Worm (Caenorhabditis elegans) whole organism, late embryonic: ENCODE results near the gene C27H5.2.

Source experiments
- C08G9.2 ChIP-seq: sonication (generic microtip); optimal IDR thresholded peaks from 2 replicates; lab custom pipeline; 2016; ENCODE audit warnings: mild to moderate bottlenecking, missing genetic modification characterization, moderate library complexity, missing compliant biosample characterization
- C38D4.7 ChIP-seq: fragments of 200-800 bp; sonication (Bioruptor generic); optimal IDR thresholded peaks from 2 replicates; lab custom pipeline; 2018; ENCODE audit warnings: mild to moderate bottlenecking, missing genetic modification characterization, moderate library complexity, missing compliant biosample characterization
- K02D7.2 ChIP-seq: sonication (generic microtip); optimal IDR thresholded peaks from 2 replicates; lab custom pipeline; 2017; ENCODE audit warnings: mild to moderate bottlenecking, missing genetic modification characterization, missing compliant biosample characterization
- ceh-22 ChIP-seq: sonication (generic microtip); optimal IDR thresholded peaks from 2 replicates; lab custom pipeline; 2017; ENCODE audit warnings: missing biosample characterization, missing genetic modification characterization
- ceh-24 ChIP-seq: sonication (generic microtip); optimal IDR thresholded peaks from 2 replicates; lab custom pipeline; 2016; ENCODE audit warnings: mild to moderate bottlenecking, missing genetic modification characterization, missing compliant biosample characterization
- ceh-30 ChIP-seq: fragments of 150-350 bp; optimal IDR thresholded peaks from 2 replicates; lab custom pipeline; 2014; ENCODE audit warnings: missing biosample characterization, missing genetic modification characterization
- ceh-31 ChIP-seq: sonication (generic microtip); optimal IDR thresholded peaks from 2 replicates; lab custom pipeline; 2016; ENCODE audit warnings: missing genetic modification characterization, missing compliant biosample characterization
- ceh-34 ChIP-seq: sonication (generic microtip); optimal IDR thresholded peaks from 2 replicates; lab custom pipeline; 2016; ENCODE audit warnings: mild to moderate bottlenecking, missing genetic modification characterization, missing compliant biosample characterization
- ceh-48 ChIP-seq: sonication (generic microtip); optimal IDR thresholded peaks from 2 replicates; lab custom pipeline; 2016; ENCODE audit warnings: missing genetic modification characterization, inconsistent platforms, missing compliant biosample characterization
- che-1 ChIP-seq: sonication (generic microtip); optimal IDR thresholded peaks from 2 replicates; lab custom pipeline; 2016; ENCODE audit warnings: mild to moderate bottlenecking, missing genetic modification characterization, missing compliant biosample characterization
- elt-2 ChIP-seq: sonication (generic microtip); optimal IDR thresholded peaks from 2 replicates; lab custom pipeline; 2016; ENCODE audit warnings: missing genetic modification reagents, missing genetic modification characterization, missing compliant biosample characterization
- ets-4 ChIP-seq: sonication (generic microtip); optimal IDR thresholded peaks from 2 replicates; lab custom pipeline; 2016; ENCODE audit warnings: missing genetic modification characterization, missing compliant biosample characterization
- eyg-1 ChIP-seq: sonication (generic microtip); optimal IDR thresholded peaks from 2 replicates; lab custom pipeline; 2016; ENCODE audit warnings: missing genotype, missing genetic modification characterization, missing compliant biosample characterization
- fkh-6 ChIP-seq: sonication (generic microtip); optimal IDR thresholded peaks from 2 replicates; lab custom pipeline; 2016; ENCODE audit warnings: missing genetic modification characterization, missing compliant biosample characterization
- gmeb-2 ChIP-seq: sonication (generic microtip); optimal IDR thresholded peaks from 2 replicates; lab custom pipeline; 2016; ENCODE audit warnings: missing genetic modification characterization, inconsistent platforms, missing compliant biosample characterization
- hlh-13 ChIP-seq: fragments of 200-800 bp; sonication (Bioruptor generic); optimal IDR thresholded peaks from 2 replicates; lab custom pipeline; 2018; ENCODE audit warnings: mild to moderate bottlenecking, missing genetic modification characterization, missing compliant biosample characterization
- hlh-30 ChIP-seq: sonication (generic microtip); optimal IDR thresholded peaks from 2 replicates; lab custom pipeline; 2017; ENCODE audit warnings: antibody characterized with exemption, missing genetic modification characterization, missing compliant biosample characterization; ENCODE audit not compliant: insufficient read depth
- hlh-6 ChIP-seq: sonication (generic microtip); optimal IDR thresholded peaks from 2 replicates; lab custom pipeline; 2016; ENCODE audit warnings: missing genotype, missing genetic modification characterization, missing compliant biosample characterization
- hlh-8 ChIP-seq: sonication (generic microtip); optimal IDR thresholded peaks from 2 replicates; lab custom pipeline; 2016; ENCODE audit warnings: missing genotype, missing genetic modification characterization, missing compliant biosample characterization
- lim-6 ChIP-seq: sonication (generic microtip); optimal IDR thresholded peaks from 2 replicates; lab custom pipeline; 2016; ENCODE audit warnings: missing genetic modification characterization, missing compliant biosample characterization
- madf-2 ChIP-seq: sonication (generic microtip); optimal IDR thresholded peaks from 2 replicates; lab custom pipeline; 2017; ENCODE audit warnings: missing genetic modification characterization, missing compliant biosample characterization
- mec-3 ChIP-seq: sonication (generic microtip); optimal IDR thresholded peaks from 2 replicates; lab custom pipeline; 2016; ENCODE audit warnings: borderline replicate concordance, missing genetic modification characterization, missing compliant biosample characterization
- nfya-1 ChIP-seq: sonication (generic microtip); optimal IDR thresholded peaks from 2 replicates; lab custom pipeline; 2017; ENCODE audit warnings: missing genetic modification characterization, mild to moderate bottlenecking, missing compliant biosample characterization, antibody characterized with exemption, moderate library complexity
- pat-9 ChIP-seq: fragments of 200-800 bp; sonication (Bioruptor generic); optimal IDR thresholded peaks from 2 replicates; lab custom pipeline; 2018; ENCODE audit warnings: mild to moderate bottlenecking, missing genetic modification characterization, moderate library complexity, missing compliant biosample characterization
- pqm-1 ChIP-seq: sonication (generic microtip); optimal IDR thresholded peaks from 2 replicates; lab custom pipeline; 2016; ENCODE audit warnings: missing genetic modification characterization, missing compliant biosample characterization
- pros-1 ChIP-seq: fragments of 150-350 bp; optimal IDR thresholded peaks from 2 replicates; lab custom pipeline; 2014; ENCODE audit warnings: missing biosample characterization, missing genetic modification reagents, missing genetic modification characterization
- ref-2 ChIP-seq: sonication (generic microtip); optimal IDR thresholded peaks from 2 replicates; lab custom pipeline; 2016; ENCODE audit warnings: missing genetic modification characterization, missing compliant biosample characterization
- rnt-1 ChIP-seq: sonication (generic microtip); optimal IDR thresholded peaks from 2 replicates; lab custom pipeline; 2016; ENCODE audit warnings: missing genetic modification characterization, missing compliant biosample characterization
- sox-2 ChIP-seq: fragments of 200-800 bp; sonication (Bioruptor generic); IDR thresholded peaks from 2 replicates; pipeline ENCODE4 v1.3.6; 2022; ENCODE audit warnings: missing genetic modification reagents, missing genetic modification characterization, missing compliant biosample characterization
- tbx-2 ChIP-seq: sonication (generic microtip); optimal IDR thresholded peaks from 2 replicates; lab custom pipeline; 2016; ENCODE audit warnings: missing genetic modification characterization, missing compliant biosample characterization
- tbx-7 ChIP-seq: sonication (generic microtip); optimal IDR thresholded peaks from 2 replicates; lab custom pipeline; 2016; ENCODE audit warnings: missing genotype, missing genetic modification characterization, missing compliant biosample characterization
- unc-3 ChIP-seq, 2 experiments: fragments of 200-800 bp in 1 of 2; sonication (Bioruptor generic) in 1 of 2; sonication (generic microtip) in 1 of 2; conservative IDR thresholded peaks in 1 of 2; optimal IDR thresholded peaks in 1 of 2; 2 replicates each; pipeline versions ENCODE4 v1.3.6 to Lab custom; 2016 to 2022; ENCODE audit warnings: missing compliant biosample characterization in 2 of 2, missing genetic modification characterization in 2 of 2, missing genetic modification reagents in 1 of 2
- unc-42 ChIP-seq: sonication (generic microtip); optimal IDR thresholded peaks from 2 replicates; lab custom pipeline; 2016; ENCODE audit warnings: missing genotype, missing genetic modification characterization, missing compliant biosample characterization
- unc-55 ChIP-seq: sonication (generic microtip); optimal IDR thresholded peaks from 2 replicates; lab custom pipeline; 2017; ENCODE audit warnings: missing biosample characterization, missing genetic modification reagents, missing genetic modification characterization
- zip-5 ChIP-seq: sonication (generic microtip); optimal IDR thresholded peaks from 2 replicates; lab custom pipeline; 2016; ENCODE audit warnings: missing genetic modification characterization, missing compliant biosample characterization
- ztf-16 ChIP-seq: sonication (generic microtip); optimal IDR thresholded peaks from 2 replicates; lab custom pipeline; 2017; ENCODE audit warnings: missing genetic modification characterization, missing compliant biosample characterization

The C27H5.2 gene

DNA sequence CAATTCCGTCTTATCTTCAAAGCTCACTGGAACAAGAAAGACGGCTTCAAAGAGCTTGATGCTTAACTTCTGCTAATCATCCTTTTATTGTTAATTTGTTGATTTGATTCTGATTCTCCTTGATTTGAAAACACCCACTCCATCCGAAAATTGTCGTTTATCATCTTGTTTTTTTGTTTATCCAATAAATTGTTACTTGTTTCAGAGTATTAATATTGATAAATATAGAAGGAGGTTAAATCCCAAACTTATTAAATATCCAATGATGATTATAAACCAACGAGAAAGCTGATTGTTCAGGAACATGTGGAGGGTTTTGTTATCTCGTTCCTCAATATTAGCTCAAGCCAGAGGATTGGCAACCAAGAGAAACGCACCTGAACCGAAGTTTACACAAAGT, 42.6 kb upstream of the C27H5.2 start, which contains the start of gene F10E7.6:
TSS of gene F10E7.6 (plus strand) at position 301 of the 400 bp plus-strand sequence.
- TF ChIP-seq hlh-30 (no peak), rnt-1 (tag; lab: Kevin White, UChicago) (no peak), sox-2 (GFP tag; lab: Robert Waterston, UW) (no peak), mec-3 (tag; lab: Kevin White, UChicago) (no peak), fkh-6 (tag; lab: Kevin White, UChicago) (no peak), lim-6 (tag; lab: Kevin White, UChicago) (no peak), ceh-48 (tag; lab: Kevin White, UChicago) (no peak), ceh-34 (no peak)
- TF ChIP-seq, all 69 proteins: peak for 0

DNA sequence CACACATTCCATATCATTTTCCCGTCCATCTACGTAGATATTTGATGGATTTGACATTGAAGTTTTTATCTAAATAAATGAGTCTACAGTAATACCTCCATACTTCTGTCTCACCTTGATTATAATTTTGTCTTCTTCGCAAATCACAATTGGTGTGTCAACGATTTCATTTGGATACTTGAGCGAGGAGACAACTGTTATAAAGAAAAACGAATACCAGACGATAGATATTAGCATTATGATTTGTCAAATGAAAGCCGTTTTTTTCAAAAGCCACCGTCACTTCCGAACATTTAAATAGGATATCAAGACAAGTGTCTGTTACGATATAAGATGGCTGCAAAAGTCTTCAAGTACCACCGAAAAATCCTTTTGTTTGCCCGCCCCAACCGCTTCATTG, 39.7 kb upstream of the C27H5.2 start, which contains the start of gene cutl-5:
TSS of gene cutl-5 (minus strand) at position 269 of the 400 bp plus-strand sequence.
- TF ChIP-seq ref-2 (no peak), gmeb-2 (tag; lab: Kevin White, UChicago) (no peak), pqm-1 (tag; lab: Kevin White, UChicago) (no peak), pat-9 (no peak), hlh-8 (tag; lab: Kevin White, UChicago) (no peak), hlh-13 (no peak), madf-2 (no peak), ceh-30 (tag; lab: Kevin White, UChicago) (no peak), eyg-1 (no peak)

DNA sequence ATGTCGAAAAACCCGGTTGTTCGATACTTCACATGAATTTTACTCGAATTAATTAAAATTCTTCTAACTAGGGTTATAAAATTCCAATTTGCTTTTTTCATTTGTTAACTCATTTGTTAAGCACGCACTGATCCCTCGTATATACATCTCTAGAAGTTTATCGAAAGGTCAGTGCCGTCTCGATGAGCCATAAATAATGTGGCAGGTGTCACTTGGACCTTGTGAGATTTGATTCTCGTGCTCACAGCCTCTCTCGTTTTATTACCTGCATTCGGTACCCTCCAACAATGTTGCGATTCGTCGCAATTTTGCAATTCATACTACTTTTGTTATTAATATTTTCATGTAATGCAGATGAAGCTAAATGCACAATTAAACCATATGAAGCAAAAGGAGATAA, 39.0 kb upstream of the C27H5.2 start, which contains the start of gene spon-1:
TSS of gene spon-1 (plus strand) at position 208 of the 400 bp plus-strand sequence.
- TF ChIP-seq K02D7.2 (no peak), unc-55 (GFP tag; lab: Kevin White, UChicago) (peak; percentile 54)

DNA sequence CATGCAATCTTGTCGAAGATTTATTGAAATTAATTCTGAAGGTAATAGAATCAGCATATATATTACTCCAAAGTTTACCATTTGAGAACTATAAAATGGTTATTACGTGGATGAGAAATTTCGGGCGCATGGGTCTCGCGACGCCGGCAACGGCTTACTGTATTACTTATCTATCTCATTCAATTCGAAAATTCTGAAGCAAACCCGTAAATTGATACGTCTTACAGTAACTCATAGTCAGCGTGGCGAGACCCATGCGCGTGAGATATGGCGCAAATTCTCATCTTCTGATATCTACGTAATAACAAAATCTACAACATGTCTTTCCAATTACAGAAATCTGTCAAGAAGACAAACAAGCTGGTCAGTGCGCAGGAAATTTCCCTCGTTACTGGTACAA, 35.9 kb upstream of the C27H5.2 start:
- TF ChIP-seq zip-5 (no peak), tbx-2 (no peak)

DNA sequence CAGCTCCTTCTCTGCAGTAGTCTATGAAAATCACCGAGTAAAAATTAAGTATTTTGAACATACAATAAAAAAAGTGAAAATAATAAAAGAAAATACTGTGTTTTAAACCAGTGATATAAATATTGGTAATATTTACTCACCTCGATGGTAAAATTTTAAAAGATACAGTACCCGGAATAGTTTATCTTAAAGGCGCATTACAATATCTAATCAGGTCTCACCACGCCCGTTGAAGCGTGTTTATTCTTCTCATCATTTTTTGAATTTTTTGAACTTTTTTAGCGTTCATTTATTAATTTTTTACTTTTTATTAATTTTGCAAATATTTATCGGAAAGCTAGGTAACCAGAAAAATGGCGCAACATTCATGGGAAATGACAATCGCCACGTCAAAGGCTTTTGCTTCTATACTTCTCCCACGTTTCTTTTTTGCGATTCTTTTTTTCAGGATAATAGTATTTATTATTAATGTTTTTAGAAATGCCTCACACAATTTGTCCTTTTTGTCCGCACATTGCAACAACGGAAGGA, 33.6 kb upstream of the C27H5.2 start, which contains the start of gene F10E7.2:
TSS of gene F10E7.2 (plus strand) at position 481 of the 531 bp plus-strand sequence.
- no peak for TF ChIP-seq unc-42 (tag; lab: Kevin White, UChicago)
- TF ChIP-seq pros-1 (tag; lab: Kevin White, UChicago), result no peak
- TF ChIP-seq elt-2 (tag; lab: Kevin White, UChicago), result no peak
- TF ChIP-seq ets-4 (tag; lab: Kevin White, UChicago), result no peak
- TF ChIP-seq unc-55 (GFP tag; lab: Kevin White, UChicago), result no peak
- no peak for TF ChIP-seq ceh-24 (tag; lab: Kevin White, UChicago)
- no peak for TF ChIP-seq C38D4.7 (GFP tag; lab: Kevin White, UChicago)
- TF ChIP-seq nfya-1 (tag; lab: Kevin White, UChicago), result no peak
- no peak for TF ChIP-seq pat-9
- TF ChIP-seq che-1, result no peak
- TF ChIP-seq hlh-13, result no peak
- TF ChIP-seq tbx-7, result no peak
- TF ChIP-seq ztf-16, result no peak

DNA sequence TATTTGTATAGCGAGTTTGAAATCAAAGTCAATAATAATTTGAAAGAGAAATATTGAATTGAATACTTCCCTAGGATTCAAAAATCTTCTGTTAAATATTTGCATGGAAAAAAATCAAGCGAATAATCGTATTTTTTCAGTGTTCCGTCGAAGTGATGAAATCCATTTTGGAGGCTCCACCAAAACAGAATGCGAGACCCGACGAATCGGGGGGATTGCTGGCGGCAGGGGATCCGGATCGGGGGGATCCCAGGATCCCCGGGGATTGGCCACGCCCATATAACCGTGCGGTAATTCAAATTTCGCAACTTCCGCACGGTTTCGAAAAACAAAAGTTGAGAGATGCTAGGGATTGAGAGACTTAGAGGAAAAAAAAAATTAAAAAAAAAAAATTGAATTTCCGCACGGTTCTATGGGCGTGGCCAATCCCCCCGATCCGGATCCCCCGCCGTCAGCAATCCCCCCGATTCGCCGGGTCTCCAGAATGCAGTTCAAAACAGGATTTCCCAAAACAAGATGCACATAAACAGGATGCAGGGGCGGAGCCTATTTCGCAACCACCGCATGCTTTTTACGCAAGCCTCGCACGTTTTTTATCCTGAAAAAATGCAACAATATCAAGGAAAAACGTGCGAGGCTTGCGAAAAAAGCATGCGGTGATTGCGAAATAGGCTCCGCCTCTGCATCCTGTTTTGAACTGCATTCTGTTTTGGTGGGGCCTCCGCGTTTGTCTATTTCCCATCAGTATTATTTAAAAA, 32.5 kb upstream of the C27H5.2 start, which contains the start of gene F10E7.11:
TSS of gene F10E7.11 (minus strand) at position 232 of the 758 bp plus-strand sequence.
- TF ChIP-seq ref-2 (peak; percentile 23), ceh-31 (tag; lab: Kevin White, UChicago) (peak; percentile 25), ceh-22 (no peak), ceh-34 (peak; percentile 16), nfya-1 (tag; lab: Kevin White, UChicago) (no peak), zip-5 (peak; percentile 29), unc-3 (GFP tag; conservative IDR thresholded peaks at IDR 0.05; lab: Robert Waterston, UW) (no peak), unc-3 (tag; optimal IDR thresholded peaks at IDR 0.05; lab: Kevin White, UChicago) (no peak), hlh-6 (tag; lab: Kevin White, UChicago) (no peak), tbx-2 (peak; percentile 59), C08G9.2 (tag; lab: Kevin White, UChicago) (peak; percentile 9)
